Fruit fly (Drosophila melanogaster): Measurements from ENCODE around the gene RpS21.

The RpS21 gene

dm6 chr2L:2855773-2856615 lies at the start of gene RpS21, which contains the start of gene CG3104 (continued):
- peak; percentile 87 for TF ChIP-seq hkb (optimal IDR thresholded peaks at IDR 0.05)
- peak; percentile 65; the same call in 1 of the 2 replicates for TF ChIP-seq hkb (GFP tag; IDR thresholded peaks at IDR 0.05)
- peak; percentile 73 for TF ChIP-seq CG11398 (GFP tag; optimal IDR thresholded peaks at IDR 0.05)
- TF ChIP-seq Rx (GFP tag; IDR thresholded peaks at IDR 0.05) = peak; percentile 90
- 0 out of 2 replicates have a peak, but pooled peaks have one; percentile 2 for TF ChIP-seq sna (GFP tag; IDR thresholded peaks at IDR 0.05; ENCODE audit: partially characterized antibody)
- peak; percentile 74 for TF ChIP-seq tio (GFP tag; optimal IDR thresholded peaks at IDR 0.05)
- TF ChIP-seq nerfin-1 (tag; optimal IDR thresholded peaks at IDR 0.05) = peak; percentile 76
- TF ChIP-seq GATAe (GFP tag; conservative IDR thresholded peaks at IDR 0.05) = no peak
- TF ChIP-seq B-H2 (GFP tag; optimal IDR thresholded peaks at IDR 0.05) = peak; percentile 96
- TF ChIP-seq CG4730 (GFP tag; IDR thresholded peaks at IDR 0.05) = peak; percentile 77
- peak; percentile 81 for TF ChIP-seq ssp (GFP tag; IDR thresholded peaks at IDR 0.05)
- peak; percentile 80 for TF ChIP-seq repo (GFP tag; optimal IDR thresholded peaks at IDR 0.05)
- peak; percentile 60 for TF ChIP-seq Xrp1 (GFP tag; IDR thresholded peaks at IDR 0.05)
- peak; percentile 93 for TF ChIP-seq bcd (GFP tag; optimal IDR thresholded peaks at IDR 0.05)
- TF ChIP-seq insv (GFP tag; optimal IDR thresholded peaks at IDR 0.05) = peak in 1 of 2 experiments; percentile 80
- peak; percentile 92 for TF ChIP-seq CG17328 (GFP tag; IDR thresholded peaks at IDR 0.05)
- TF ChIP-seq Dip2 (GFP tag; IDR thresholded peaks at IDR 0.05) = no peak
- TF ChIP-seq CG2202 (tag; optimal IDR thresholded peaks at IDR 0.05) = peak; percentile 46
- peak; percentile 85 for TF ChIP-seq CG17361 (GFP tag; IDR thresholded peaks at IDR 0.05)
- peak; percentile 79; the same call in 1 of the 3 replicates for TF ChIP-seq CG3726 (GFP tag; IDR thresholded peaks at IDR 0.05)
- peak; percentile 80 for TF ChIP-seq CG1792 (GFP tag; optimal IDR thresholded peaks at IDR 0.05)
- TF ChIP-seq ind (GFP tag; optimal IDR thresholded peaks at IDR 0.05) = peak; percentile 82
- peak; percentile 84 for TF ChIP-seq sqz (GFP tag; optimal IDR thresholded peaks at IDR 0.05)
- TF ChIP-seq CG18262 (tag; optimal IDR thresholded peaks at IDR 0.05) = peak; percentile 73
- TF ChIP-seq sc (optimal IDR thresholded peaks at IDR 0.05) = no peak
- TF ChIP-seq sc (GFP tag; optimal IDR thresholded peaks at IDR 0.05) = peak; percentile 73
- TF ChIP-seq CG11560 (tag; IDR thresholded peaks at IDR 0.05) = peak; percentile 51; the same call in 2 of the 3 replicates
- peak; percentile 80 for TF ChIP-seq Asciz (GFP tag; optimal IDR thresholded peaks at IDR 0.05)
- peak; percentile 26 for TF ChIP-seq Abd-B (GFP tag; optimal IDR thresholded peaks at IDR 0.05)
- peak; percentile 93 for TF ChIP-seq CG18619 (GFP tag; optimal IDR thresholded peaks at IDR 0.05)
- TF ChIP-seq nerfin-2 (GFP tag; IDR thresholded peaks at IDR 0.05; ENCODE audit: partially characterized antibody) = no peak
- no peak for TF ChIP-seq Doc3 (GFP tag; IDR thresholded peaks at IDR 0.05; ENCODE audit: partially characterized antibody)
- TF ChIP-seq CG18476 (GFP tag; optimal IDR thresholded peaks at IDR 0.05) = peak; percentile 68
- peak; percentile 82 for TF ChIP-seq Awh (GFP tag; IDR thresholded peaks at IDR 0.05)
- TF ChIP-seq CG4328 (GFP tag; optimal IDR thresholded peaks at IDR 0.05) = peak; percentile 92
- peak; percentile 72 for TF ChIP-seq klu (GFP tag; IDR thresholded peaks at IDR 0.05)
- peak; percentile 77 for TF ChIP-seq p53 (GFP tag; optimal IDR thresholded peaks at IDR 0.05)
- TF ChIP-seq CG17912 (GFP tag; optimal IDR thresholded peaks at IDR 0.05) = peak; percentile 92
- TF ChIP-seq Dbx (GFP tag; IDR thresholded peaks at IDR 0.05) = peak; percentile 95
- TF ChIP-seq lov (optimal IDR thresholded peaks at IDR 0.05) = no peak
- TF ChIP-seq lov (GFP tag; IDR thresholded peaks at IDR 0.05) = peak; percentile 94
- no peak for TF ChIP-seq Neu2 (GFP tag; optimal IDR thresholded peaks at IDR 0.05; ENCODE audit: borderline replicate concordance)
- peak; percentile 66 for TF ChIP-seq CG17612 (GFP tag; IDR thresholded peaks at IDR 0.05)
- TF ChIP-seq Rfx (GFP tag; IDR thresholded peaks at IDR 0.05) = peak; percentile 97
- peak; percentile 64 for TF ChIP-seq psq (GFP tag; optimal IDR thresholded peaks at IDR 0.05)
- peak; percentile 88 for TF ChIP-seq CG10654 (GFP tag; optimal IDR thresholded peaks at IDR 0.05)
- TF ChIP-seq pho (GFP tag; optimal IDR thresholded peaks at IDR 0.05) = peak; percentile 86
- 0 out of 3 replicates have a peak, but pooled peaks have one; percentile 5 for TF ChIP-seq CG6791 (GFP tag; IDR thresholded peaks at IDR 0.05; ENCODE audit: partially characterized antibody)
- TF ChIP-seq gce (GFP tag; IDR thresholded peaks at IDR 0.05) = peak; percentile 83; the same call in 2 of the 3 replicates
- 0 out of 2 replicates have a peak, but pooled peaks have one; percentile 33 for TF ChIP-seq Lim3 (GFP tag; IDR thresholded peaks at IDR 0.05)

Measured in whole organism, embryonic.